Worm (Caenorhabditis elegans) whole organism, midembryonic: ENCODE data around the gene hpo-18.

Source experiments
- T22C8.4 ChIP-seq: fragments of 200-800 bp; sonication (Bioruptor generic); IDR thresholded peaks from 2 replicates; pipeline ENCODE4 v1.3.6; 2022; ENCODE audit warnings: missing genetic modification characterization, missing compliant biosample characterization
- cog-1 ChIP-seq: sonication (generic microtip); optimal IDR thresholded peaks from 2 replicates; lab custom pipeline; 2016; ENCODE audit warnings: missing genetic modification characterization, missing compliant biosample characterization

DNA sequence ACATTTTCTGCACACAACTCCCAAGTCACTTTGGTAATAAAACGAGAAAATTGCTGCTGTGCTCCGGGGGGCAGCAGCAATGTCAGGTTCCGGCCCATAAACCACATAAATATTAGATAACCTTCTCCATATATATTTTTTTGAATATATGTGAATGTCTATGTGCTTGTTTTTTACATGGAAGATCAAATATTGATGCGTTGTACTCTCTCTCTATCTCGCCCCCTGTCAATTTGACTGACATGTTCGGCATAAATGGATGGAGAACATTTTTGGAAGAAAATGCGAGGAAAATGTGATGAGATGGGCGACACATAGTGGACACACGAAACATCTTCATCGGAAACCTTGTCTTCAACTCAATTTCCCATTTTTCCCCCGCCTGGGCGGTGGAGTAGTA is 13.8 kb upstream of the hpo-18 start:
- no peak for TF ChIP-seq cog-1 (tag; lab: Kevin White, UChicago)
- no peak for TF ChIP-seq T22C8.4 (GFP tag; lab: Robert Waterston, UW)
